Worm (Caenorhabditis elegans) whole organism, midembryonic: ENCODE data around the gene C39B5.2.

Experiments used
- flt-1 ChIP-seq: fragments of 200-800 bp; sonication (Bioruptor generic); IDR thresholded peaks from 2 replicates; pipeline ENCODE4 v1.3.6; 2022; ENCODE audit warnings: missing genetic modification characterization, missing compliant biosample characterization
- klf-2 ChIP-seq: fragments of 200-800 bp; sonication (Bioruptor generic); conservative IDR thresholded peaks from 2 replicates; pipeline ENCODE4 v1.3.6; 2022; ENCODE audit warnings: missing genetic modification reagents, missing genetic modification characterization, missing compliant biosample characterization
- tab-1 ChIP-seq: fragments of 200-800 bp; sonication (Bioruptor generic); IDR thresholded peaks from 2 replicates; pipeline ENCODE4 v1.3.6; 2022; ENCODE audit warnings: missing genetic modification characterization, missing compliant biosample characterization

DNA sequence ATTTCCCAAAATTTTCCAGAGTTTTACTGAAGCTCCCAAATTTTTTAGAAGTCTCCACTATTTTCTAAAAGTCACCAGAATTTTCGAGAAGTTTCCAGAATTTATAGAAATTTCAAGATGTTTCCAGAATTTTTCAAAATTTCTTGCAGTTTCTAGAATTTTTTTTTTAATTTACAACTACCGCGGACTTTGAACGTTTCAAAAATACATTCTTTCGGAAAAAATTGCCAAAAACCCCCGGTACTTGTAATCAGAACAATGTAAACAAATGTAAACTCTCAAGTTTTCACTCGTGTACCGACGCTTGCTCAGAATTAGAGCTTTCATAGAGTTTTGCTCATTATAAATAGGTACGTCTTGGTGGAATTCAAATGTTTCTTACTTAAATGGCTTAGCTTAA, 38.0 kb downstream of the C39B5.2 start, which contains the start of gene fbxa-39:
- TF ChIP-seq flt-1 (GFP tag; lab: Robert Waterston, UW) (no peak), tab-1 (no peak), klf-2 (no peak)
